Worm (Caenorhabditis elegans): Measurements from ENCODE around the gene tab-1.

DNA sequence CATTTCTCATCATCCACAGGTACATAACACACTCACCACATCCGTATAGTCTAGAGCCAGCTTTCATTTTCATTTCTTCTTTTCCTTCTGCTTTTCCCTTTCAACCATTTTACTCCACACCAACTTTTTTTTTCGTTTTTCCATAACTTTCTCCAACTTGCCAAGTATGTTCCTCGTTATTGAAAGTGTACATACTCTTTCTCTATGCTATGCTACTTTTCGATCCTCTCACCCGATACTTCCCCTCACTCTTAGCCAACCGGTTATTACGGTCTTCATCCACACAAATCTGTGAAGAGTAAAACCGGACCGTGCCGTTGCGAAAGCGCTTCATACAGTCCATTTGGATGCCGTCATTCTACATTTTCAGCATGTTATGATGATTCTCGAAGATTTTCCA is 11.2 kb upstream of the tab-1 start, which contains the start of gene T13C2.2:
- TF ChIP-seq ceh-18 (tag; optimal IDR thresholded peaks at IDR 0.05) (no peak), ama-1 (optimal IDR thresholded peaks at IDR 0.05) (no peak), K09A11.1 (tag; optimal IDR thresholded peaks at IDR 0.05; ENCODE audit: insufficient read depth) (no peak), ceh-14 (tag; optimal IDR thresholded peaks at IDR 0.05) (no peak), ceh-19 (GFP tag; optimal IDR thresholded peaks at IDR 0.05) (no peak), nhr-232 (tag; optimal IDR thresholded peaks at IDR 0.05) (no peak), ztf-16 (tag; optimal IDR thresholded peaks at IDR 0.05) (no peak), sox-2 (GFP tag; IDR thresholded peaks at IDR 0.05) (no peak), ceh-31 (tag; optimal IDR thresholded peaks at IDR 0.05) (no peak), tbx-2 (tag; optimal IDR thresholded peaks at IDR 0.05) (no peak), elt-2 (tag; optimal IDR thresholded peaks at IDR 0.05) (no peak), lin-11 (tag; optimal IDR thresholded peaks at IDR 0.05) (no peak), fkh-10 (GFP tag; optimal IDR thresholded peaks at IDR 0.05) (no peak)

All from whole organism, late embryonic.